Fruit fly (Drosophila melanogaster) whole organism, wandering third instar larva: Measurements from ENCODE around the gene CG43062.
A peak's percentile ranks its signal among the peaks of the same experiment; 100 is the strongest.

Experiments used
- Abd-B ChIP-seq: fragments of >200 bp; optimal IDR thresholded peaks from 2 replicates; lab custom pipeline; 2017; ENCODE audit warnings: missing biosample characterization, missing genetic modification characterization
- GATAd ChIP-seq: sonication (Bioruptor generic); optimal IDR thresholded peaks from 2 replicates; lab custom pipeline; 2016; ENCODE audit warnings: missing biosample characterization, missing genetic modification characterization
- HLH106 ChIP-seq: fragments of 200-800 bp; optimal IDR thresholded peaks from 3 replicates; lab custom pipeline; 2019; ENCODE audit warnings: missing biosample characterization, mild to moderate bottlenecking, missing genetic modification characterization, moderate library complexity
- Hr78 ChIP-seq: fragments of >200 bp; optimal IDR thresholded peaks from 2 replicates; lab custom pipeline; 2017; ENCODE audit warnings: missing biosample characterization, missing genetic modification characterization
- Mio ChIP-seq: sonication (Bioruptor generic); optimal IDR thresholded peaks from 2 replicates; lab custom pipeline; 2016; ENCODE audit warnings: missing biosample characterization, missing genetic modification characterization
- Myc ChIP-seq: fragments of >200 bp; optimal IDR thresholded peaks from 2 replicates; lab custom pipeline; 2017
- br ChIP-seq: fragments of 200-800 bp; sonication (Bioruptor generic); optimal IDR thresholded peaks from 2 replicates; lab custom pipeline; 2016; ENCODE audit warnings: missing biosample characterization, missing genetic modification characterization
- dl ChIP-seq, 2 experiments: fragments of 175-275, 200-275 bp in 1 of 2; fragments of 200-275 bp in 1 of 2; sonication (Bioruptor generic); optimal IDR thresholded peaks; lab custom pipeline; 2018; ENCODE audit warnings: mild to moderate bottlenecking in 2 of 2, missing biosample characterization in 2 of 2, missing genetic modification characterization in 2 of 2, moderate library complexity in 2 of 2; ENCODE audit not compliant: partially characterized antibody in 2 of 2, insufficient read depth in 1 of 2
- dsf ChIP-seq: sonication (Bioruptor generic); optimal IDR thresholded peaks from 2 replicates; lab custom pipeline; 2016; ENCODE audit warnings: missing biosample characterization, missing genetic modification characterization, borderline replicate concordance
- h ChIP-seq: fragments of 200-800 bp; sonication (Bioruptor generic); optimal IDR thresholded peaks from 3 replicates; lab custom pipeline; 2016; ENCODE audit warnings: missing biosample characterization, mild to moderate bottlenecking, missing genetic modification characterization
- psq ChIP-seq: fragments of 200-800 bp; sonication (Bioruptor generic); optimal IDR thresholded peaks from 3 replicates; lab custom pipeline; 2017; ENCODE audit warnings: missing biosample characterization, mild to moderate bottlenecking, missing genetic modification characterization, moderate library complexity

- peak; percentile 99 for TF ChIP-seq dsf (GFP tag; lab: Kevin White, UChicago)
- TF ChIP-seq Abd-B (GFP tag; lab: Kevin White, UChicago) = no peak
- TF ChIP-seq GATAd (GFP tag; lab: Kevin White, UChicago) = peak; percentile 99
- peak; percentile 100 for TF ChIP-seq br
- TF ChIP-seq Hr78 (GFP tag; lab: Kevin White, UChicago) = peak; percentile 20
- peak; percentile 97 for TF ChIP-seq Mio (GFP tag; lab: Kevin White, UChicago)
- TF ChIP-seq HLH106 = peak; percentile 100
- TF ChIP-seq h (GFP tag; lab: Kevin White, UChicago) = peak; percentile 100
- TF ChIP-seq psq (GFP tag; lab: Kevin White, UChicago) = peak; percentile 100
- no peak for TF ChIP-seq Myc
- TF ChIP-seq dl (GFP tag; optimal IDR thresholded peaks at IDR 0.05; lab: Kevin White, UChicago; ENCODE audit: insufficient read depth in 1 of 2, partially characterized antibody in 2 of 2) = peak; percentile 53 to 82
These were observed 10.7 kb downstream of the CG43062 start for dm6 chr3R:11760669-11761387.
